Worm (Caenorhabditis elegans) whole organism, L4 larva: ENCODE data around the gene zmp-1.

Source experiments
- F10B5.3 ChIP-seq: sonication (generic microtip); optimal IDR thresholded peaks from 2 replicates; lab custom pipeline; 2016; ENCODE audit warnings: mild to moderate bottlenecking, missing genetic modification characterization, missing compliant biosample characterization
- F26F4.8 ChIP-seq: fragments of 200-800 bp; sonication (Bioruptor generic); conservative IDR thresholded peaks from 2 replicates; pipeline ENCODE4 v1.3.6; 2022; ENCODE audit warnings: missing genetic modification characterization, missing compliant biosample characterization
- T20F7.1 ChIP-seq: fragments of 200-800 bp; sonication (Bioruptor generic); optimal IDR thresholded peaks from 2 replicates; lab custom pipeline; 2018; ENCODE audit warnings: mild to moderate bottlenecking, missing genetic modification characterization, missing compliant biosample characterization
- Y5F2A.4 ChIP-seq: fragments of 200-800 bp; sonication (Bioruptor generic); optimal IDR thresholded peaks from 2 replicates; lab custom pipeline; 2018; ENCODE audit warnings: mild to moderate bottlenecking, missing genetic modification characterization, missing compliant biosample characterization
- ZK546.5 ChIP-seq, 2 experiments: sonication (generic microtip); optimal IDR thresholded peaks; 2 replicates each; lab custom pipeline; 2017; ENCODE audit warnings: missing biosample characterization in 2 of 2, missing genetic modification characterization in 2 of 2
- aha-1 ChIP-seq: fragments of 150-350 bp; peaks from one replicate; lab custom pipeline; 2014; ENCODE audit warnings: missing biosample characterization, missing genetic modification characterization
- aly-2 ChIP-seq: sonication (generic microtip); optimal IDR thresholded peaks from 2 replicates; lab custom pipeline; 2018; ENCODE audit warnings: missing biosample characterization, missing genetic modification characterization
- ama-1 ChIP-seq: fragments of 150-350 bp; optimal IDR thresholded peaks from 2 replicates; lab custom pipeline; 2014; ENCODE audit warnings: inconsistent platforms, mixed read lengths
- ceh-20 ChIP-seq: fragments of 200-800 bp; sonication (Bioruptor generic); IDR thresholded peaks from 2 replicates; pipeline ENCODE4 v1.3.6; 2022; ENCODE audit warnings: missing genetic modification reagents, missing genetic modification characterization, missing compliant biosample characterization
- ces-1 ChIP-seq: fragments of 150-350 bp; sonication (generic microtip); optimal IDR thresholded peaks from 4 replicates; lab custom pipeline; 2014; ENCODE audit warnings: missing biosample characterization, missing genetic modification reagents, missing genetic modification characterization
- cey-2 ChIP-seq: sonication (generic microtip); optimal IDR thresholded peaks from 3 replicates; lab custom pipeline; 2017; ENCODE audit warnings: missing genetic modification characterization, mild to moderate bottlenecking, missing compliant biosample characterization, antibody characterized with exemption, borderline replicate concordance; ENCODE audit not compliant: insufficient read depth
- daf-16 ChIP-seq, 3 experiments: sonication (generic microtip); optimal IDR thresholded peaks; 2 replicates each; lab custom pipeline; 2016 to 2017; ENCODE audit warnings: missing genetic modification characterization in 3 of 3, missing genetic modification reagents in 3 of 3, mild to moderate bottlenecking in 2 of 3, missing compliant biosample characterization in 2 of 3, missing biosample characterization in 1 of 3, moderate library complexity in 1 of 3
- daf-8 ChIP-seq: fragments of 200-800 bp; sonication (Bioruptor generic); IDR thresholded peaks from 2 replicates; pipeline ENCODE4 v1.3.6; 2022; ENCODE audit warnings: missing genetic modification characterization, missing compliant biosample characterization
- dmd-6 ChIP-seq: fragments of 200-800 bp; sonication (Bioruptor generic); IDR thresholded peaks from 2 replicates; pipeline ENCODE4 v1.3.6; 2022; ENCODE audit warnings: missing genetic modification reagents, missing genetic modification characterization, missing compliant biosample characterization
- dve-1 ChIP-seq: sonication (generic microtip); optimal IDR thresholded peaks from 2 replicates; lab custom pipeline; 2017; ENCODE audit warnings: antibody characterized with exemption, mild to moderate bottlenecking, missing genetic modification characterization, missing compliant biosample characterization; ENCODE audit not compliant: insufficient read depth
- egl-43 ChIP-seq: fragments of 200-800 bp; sonication (Bioruptor generic); IDR thresholded peaks from 2 replicates; pipeline ENCODE4 v1.3.6; 2022; ENCODE audit warnings: missing genetic modification reagents, missing genetic modification characterization, missing compliant biosample characterization
- fkh-10 ChIP-seq: fragments of 150-350 bp; optimal IDR thresholded peaks from 2 replicates; lab custom pipeline; 2014; ENCODE audit warnings: missing biosample characterization, missing genetic modification reagents, missing genetic modification characterization
- hlh-11 ChIP-seq: fragments of 200-800 bp; sonication (Bioruptor generic); optimal IDR thresholded peaks from 2 replicates; lab custom pipeline; 2018; ENCODE audit warnings: mild to moderate bottlenecking, missing genetic modification characterization, missing compliant biosample characterization
- hlh-30 ChIP-seq: sonication (generic microtip); optimal IDR thresholded peaks from 2 replicates; lab custom pipeline; 2017; ENCODE audit warnings: antibody characterized with exemption, mild to moderate bottlenecking, missing genetic modification characterization, missing compliant biosample characterization; ENCODE audit not compliant: insufficient read depth
- hmg-1.1 ChIP-seq: fragments of 200-800 bp; sonication (Bioruptor generic); IDR thresholded peaks from 2 replicates; pipeline ENCODE4 v1.3.6; 2022; ENCODE audit warnings: missing genetic modification reagents, missing genetic modification characterization, missing compliant biosample characterization
- jun-1 ChIP-seq: fragments of 150-350 bp; optimal IDR thresholded peaks from 2 replicates; lab custom pipeline; 2014; ENCODE audit warnings: missing biosample characterization, missing genetic modification reagents, missing genetic modification characterization
- lin-13 ChIP-seq: fragments of 150-350 bp; optimal IDR thresholded peaks from 2 replicates; lab custom pipeline; 2014; ENCODE audit warnings: missing biosample characterization, missing genetic modification reagents, missing genetic modification characterization
- lin-38 ChIP-seq: fragments of 200-800 bp; sonication (Bioruptor generic); IDR thresholded peaks from 2 replicates; pipeline ENCODE4 v1.3.6; 2022; ENCODE audit warnings: missing genetic modification reagents, missing genetic modification characterization, missing compliant biosample characterization
- lin-39 ChIP-seq: fragments of 150-350 bp; optimal IDR thresholded peaks from 2 replicates; lab custom pipeline; 2014; ENCODE audit warnings: missing biosample characterization, missing genetic modification reagents, missing genetic modification characterization
- madf-9 ChIP-seq: fragments of 200-800 bp; sonication (Bioruptor generic); conservative IDR thresholded peaks from 2 replicates; pipeline ENCODE4 v1.3.6; 2022; ENCODE audit warnings: missing genetic modification reagents, missing genetic modification characterization, missing compliant biosample characterization
- mdl-1 ChIP-seq, 2 experiments: fragments of 150-350 bp in 1 of 2; sonication (generic microtip) in 1 of 2; optimal IDR thresholded peaks; 2 replicates each; lab custom pipeline; 2014 to 2017; ENCODE audit warnings: missing biosample characterization in 2 of 2, missing genetic modification characterization in 2 of 2
- mep-1 ChIP-seq: fragments of 150-350 bp; sonication (generic microtip); optimal IDR thresholded peaks from 3 replicates; lab custom pipeline; 2014; ENCODE audit warnings: missing biosample characterization, missing genetic modification characterization
- mes-2 ChIP-seq: sonication (generic microtip); optimal IDR thresholded peaks from 2 replicates; lab custom pipeline; 2016; ENCODE audit warnings: missing genotype, mild to moderate bottlenecking, missing genetic modification characterization, missing compliant biosample characterization; ENCODE audit not compliant: poor library complexity, severe bottlenecking
- mxl-3 ChIP-seq: fragments of 200-800 bp; sonication (Bioruptor generic); optimal IDR thresholded peaks from 2 replicates; lab custom pipeline; 2018; ENCODE audit warnings: mild to moderate bottlenecking, missing genetic modification characterization, missing compliant biosample characterization
- nhr-102 ChIP-seq: sonication (generic microtip); optimal IDR thresholded peaks from 2 replicates; lab custom pipeline; 2016; ENCODE audit warnings: mild to moderate bottlenecking, missing genetic modification characterization, moderate library complexity, missing compliant biosample characterization
- nhr-11 ChIP-seq: fragments of 150-350 bp; optimal IDR thresholded peaks from 2 replicates; lab custom pipeline; 2014; ENCODE audit warnings: missing biosample characterization, missing genetic modification characterization
- nhr-28 ChIP-seq: fragments of 150-350 bp; optimal IDR thresholded peaks from 2 replicates; lab custom pipeline; 2014; ENCODE audit warnings: missing biosample characterization, missing genetic modification characterization
- nhr-41 ChIP-seq: fragments of 200-800 bp; sonication (Bioruptor generic); IDR thresholded peaks from 2 replicates; pipeline ENCODE4 v1.3.6; 2022; ENCODE audit warnings: missing genetic modification reagents, missing genetic modification characterization, missing compliant biosample characterization
- nhr-48 ChIP-seq: sonication (generic microtip); optimal IDR thresholded peaks from 2 replicates; lab custom pipeline; 2016; ENCODE audit warnings: mild to moderate bottlenecking, missing genetic modification characterization, missing compliant biosample characterization
- nhr-6 ChIP-seq: fragments of 150-350 bp; optimal IDR thresholded peaks from 2 replicates; lab custom pipeline; 2014; ENCODE audit warnings: missing biosample characterization, missing genetic modification characterization
- nhr-77 ChIP-seq: fragments of 150-350 bp; optimal IDR thresholded peaks from 2 replicates; lab custom pipeline; 2014; ENCODE audit warnings: missing biosample characterization, missing genetic modification characterization
- php-3 ChIP-seq: fragments of 200-800 bp; sonication (Bioruptor generic); IDR thresholded peaks from 2 replicates; pipeline ENCODE4 v1.3.6; 2022; ENCODE audit warnings: missing genetic modification reagents, missing genetic modification characterization, missing compliant biosample characterization
- pqm-1 ChIP-seq: sonication (generic microtip); optimal IDR thresholded peaks from 2 replicates; lab custom pipeline; 2017; ENCODE audit warnings: missing biosample characterization, missing genetic modification characterization
- sdz-12 ChIP-seq: fragments of 200-800 bp; sonication (Bioruptor generic); optimal IDR thresholded peaks from 2 replicates; lab custom pipeline; 2018; ENCODE audit warnings: mild to moderate bottlenecking, missing genetic modification characterization, missing compliant biosample characterization
- tra-1 ChIP-seq: fragments of 200-800 bp; sonication (Bioruptor generic); IDR thresholded peaks from 2 replicates; pipeline ENCODE4 v1.3.6; 2022; ENCODE audit warnings: missing genetic modification reagents, missing genetic modification characterization, missing compliant biosample characterization
- unc-62 ChIP-seq, 3 experiments: fragments of 150-350 bp in 1 of 3; sonication (generic microtip); optimal IDR thresholded peaks in 2 of 3; peaks in 1 of 3; 1 replicate in 1 of 3; 2 replicates in 2 of 3; lab custom pipeline; 2014 to 2017; ENCODE audit warnings: missing biosample characterization in 3 of 3, missing genetic modification characterization in 3 of 3, missing genetic modification reagents in 3 of 3, missing genotype in 1 of 3
- zag-1 ChIP-seq: fragments of 150-350 bp; optimal IDR thresholded peaks from 2 replicates; lab custom pipeline; 2014; ENCODE audit warnings: missing biosample characterization, missing genetic modification characterization
- zfp-3 ChIP-seq: fragments of 200-800 bp; sonication (Bioruptor generic); conservative IDR thresholded peaks from 2 replicates; pipeline ENCODE4 v1.3.6; 2022; ENCODE audit warnings: missing genetic modification reagents, missing genetic modification characterization, missing compliant biosample characterization
- zip-2 ChIP-seq: fragments of 150-350 bp; optimal IDR thresholded peaks from 2 replicates; lab custom pipeline; 2014; ENCODE audit warnings: missing biosample characterization, missing genetic modification characterization
- ztf-7 ChIP-seq: fragments of 150-350 bp; optimal IDR thresholded peaks from 2 replicates; lab custom pipeline; 2014; ENCODE audit warnings: missing biosample characterization, missing genetic modification characterization

Gene zmp-1

ce11 chrIII:5917365-5917958 is 15.3 kb downstream of the zmp-1 start (continued):
- peak; percentile 28; the same call in 1 of the 2 replicates for TF ChIP-seq lin-38 (GFP tag; lab: Robert Waterston, UW)
- TF ChIP-seq daf-8 (GFP tag; lab: Robert Waterston, UW): no peak
- TF ChIP-seq hlh-11 (tag; lab: Kevin White, UChicago): peak; percentile 58
- peak; percentile 90 for TF ChIP-seq aha-1 (tag; lab: Kevin White, UChicago)
- peak; percentile 64 for TF ChIP-seq nhr-28 (tag; lab: Kevin White, UChicago)
- no peak for TF ChIP-seq nhr-11 (tag; lab: Kevin White, UChicago)
- peak; percentile 62 for TF ChIP-seq zip-2 (tag; lab: Kevin White, UChicago)
- no peak for TF ChIP-seq ces-1 (GFP tag; lab: Kevin White, UChicago)
- TF ChIP-seq mxl-3 (GFP tag; lab: Kevin White, UChicago): peak; percentile 31
- TF ChIP-seq lin-13 (GFP tag; lab: Kevin White, UChicago): peak; percentile 58
- TF ChIP-seq lin-39 (tag; lab: Kevin White, UChicago): no peak
- TF ChIP-seq mdl-1 (tag; optimal IDR thresholded peaks at IDR 0.05; lab: Kevin White, UChicago): peak in 1 of 2 experiments; percentile 24
- peak; percentile 38 for TF ChIP-seq T20F7.1 (GFP tag; lab: Kevin White, UChicago)

- TF ChIP-seq nhr-48 (tag; lab: Kevin White, UChicago): no peak
- TF ChIP-seq cey-2: no peak
- TF ChIP-seq nhr-41 (GFP tag; lab: Robert Waterston, UW): no peak
- no peak for TF ChIP-seq daf-16 (GFP tag; optimal IDR thresholded peaks at IDR 0.05; lab: Kevin White, UChicago)
- TF ChIP-seq daf-16 (tag; optimal IDR thresholded peaks at IDR 0.05; lab: Kevin White, UChicago): peak; percentile 57
- TF ChIP-seq F26F4.8 (GFP tag; lab: Robert Waterston, UW): no peak
- peak; percentile 59 for TF ChIP-seq hlh-11 (tag; lab: Kevin White, UChicago)
- TF ChIP-seq ztf-7 (tag; lab: Kevin White, UChicago): peak; percentile 33
- peak; percentile 44 for TF ChIP-seq nhr-77 (tag; lab: Kevin White, UChicago)
- peak; percentile 67 for TF ChIP-seq dve-1 (tag; lab: Kevin White, UChicago)
- 0 out of 2 replicates have a peak, but pooled peaks have one; percentile 10 for TF ChIP-seq tra-1 (GFP tag; lab: Robert Waterston, UW)
- TF ChIP-seq mep-1 (tag; lab: Kevin White, UChicago): peak; percentile 18
- no peak for TF ChIP-seq jun-1
- TF ChIP-seq egl-43 (GFP tag; lab: Robert Waterston, UW): no peak
- no peak for TF ChIP-seq zag-1 (tag; lab: Kevin White, UChicago)
- TF ChIP-seq aly-2 (tag; lab: Kevin White, UChicago): no peak
- TF ChIP-seq aha-1 (tag; lab: Kevin White, UChicago): no peak
- TF ChIP-seq nhr-6 (tag; lab: Kevin White, UChicago): peak; percentile 33
- no peak for TF ChIP-seq sdz-12 (GFP tag; lab: Kevin White, UChicago)
- peak; percentile 40 for TF ChIP-seq mes-2 (tag; lab: Kevin White, UChicago)
- TF ChIP-seq Y5F2A.4 (GFP tag; lab: Kevin White, UChicago): no peak
- TF ChIP-seq ceh-20 (GFP tag; lab: Robert Waterston, UW): no peak
- peak; percentile 95 for TF ChIP-seq pqm-1 (tag; lab: Kevin White, UChicago)
- TF ChIP-seq ZK546.5 (tag; optimal IDR thresholded peaks at IDR 0.05; lab: Kevin White, UChicago): no peak
- peak; percentile 67 for TF ChIP-seq nhr-28 (tag; lab: Kevin White, UChicago)
- TF ChIP-seq dmd-6: peak; percentile 64
These were observed 16.8 kb downstream of the zmp-1 start for ce11 chrIII:5915926-5916325.

- TF ChIP-seq daf-16 (GFP tag; optimal IDR thresholded peaks at IDR 0.05; lab: Kevin White, UChicago) (no peak), daf-16 (tag; optimal IDR thresholded peaks at IDR 0.05; lab: Kevin White, UChicago) (peak; percentile 62), hmg-1.1 (GFP tag; lab: Robert Waterston, UW) (no peak), madf-9 (GFP tag; lab: Robert Waterston, UW) (no peak), pqm-1 (tag; lab: Kevin White, UChicago) (peak; percentile 55), mxl-3 (GFP tag; lab: Kevin White, UChicago) (peak; percentile 13), unc-62 (GFP tag; optimal IDR thresholded peaks at IDR 0.05 in 1 of 2; lab: Kevin White, UChicago) (peak in 1 of 2 experiments; percentile 62), unc-62 (tag; optimal IDR thresholded peaks at IDR 0.05; lab: Kevin White, UChicago) (no peak), dve-1 (tag; lab: Kevin White, UChicago) (peak; percentile 79), ama-1 (peak; percentile 38), hlh-30 (tag; lab: Kevin White, UChicago) (peak; percentile 29), fkh-10 (GFP tag; lab: Kevin White, UChicago) (no peak), F10B5.3 (tag; lab: Kevin White, UChicago) (peak; percentile 27), php-3 (GFP tag; lab: Robert Waterston, UW) (0 out of 2 replicates have a peak, but pooled peaks have one; percentile 20), zfp-3 (GFP tag; lab: Robert Waterston, UW) (no peak), nhr-102 (no peak), nhr-28 (tag; lab: Kevin White, UChicago) (peak; percentile 42), T20F7.1 (GFP tag; lab: Kevin White, UChicago) (no peak)
These were observed 18.0 kb downstream of the zmp-1 start for ce11 chrIII:5914717-5915116.
